Worm (Caenorhabditis elegans) whole organism, L2 larva: ENCODE data around the gene pgp-3.

Experiments
- F13H6.1 ChIP-seq: sonication (generic microtip); optimal IDR thresholded peaks from 2 replicates; lab custom pipeline; 2016; ENCODE audit warnings: missing genetic modification characterization, missing compliant biosample characterization
- ZK546.5 ChIP-seq: sonication (generic microtip); optimal IDR thresholded peaks from 2 replicates; lab custom pipeline; 2017; ENCODE audit warnings: missing biosample characterization, missing genetic modification characterization
- alr-1 ChIP-seq: fragments of 150-350 bp; optimal IDR thresholded peaks from 2 replicates; lab custom pipeline; 2014; ENCODE audit warnings: missing biosample characterization, missing genetic modification characterization
- aly-2 ChIP-seq: fragments of 150-350 bp; optimal IDR thresholded peaks from 2 replicates; lab custom pipeline; 2014; ENCODE audit warnings: missing biosample characterization, missing genetic modification characterization
- ama-1 ChIP-seq: fragments of 150-350 bp; optimal IDR thresholded peaks from 2 replicates; lab custom pipeline; 2018; ENCODE audit warnings: inconsistent platforms
- ceh-16 ChIP-seq: fragments of 150-350 bp; optimal IDR thresholded peaks from 2 replicates; lab custom pipeline; 2014; ENCODE audit warnings: missing biosample characterization, missing genetic modification characterization
- ceh-82 ChIP-seq: fragments of 150-350 bp; optimal IDR thresholded peaks from 2 replicates; lab custom pipeline; 2014; ENCODE audit warnings: missing biosample characterization, missing genetic modification characterization
- crh-2 ChIP-seq: sonication (generic microtip); optimal IDR thresholded peaks from 2 replicates; lab custom pipeline; 2017; ENCODE audit warnings: missing biosample characterization, missing genetic modification characterization
- dmd-4 ChIP-seq: sonication (generic microtip); optimal IDR thresholded peaks from 2 replicates; lab custom pipeline; 2017; ENCODE audit warnings: missing biosample characterization, missing genetic modification characterization
- egl-27 ChIP-seq: sonication (generic microtip); optimal IDR thresholded peaks from 3 replicates; lab custom pipeline; 2017; ENCODE audit warnings: missing biosample characterization, missing genetic modification reagents, missing genetic modification characterization
- elt-1 ChIP-seq: fragments of 150-350 bp; optimal IDR thresholded peaks from 2 replicates; lab custom pipeline; 2014; ENCODE audit warnings: missing biosample characterization, missing genetic modification characterization
- elt-3 ChIP-seq: sonication (generic microtip); optimal IDR thresholded peaks from 2 replicates; lab custom pipeline; 2017; ENCODE audit warnings: missing biosample characterization, missing genetic modification characterization
- fos-1 ChIP-seq: fragments of 150-350 bp; optimal IDR thresholded peaks from 2 replicates; lab custom pipeline; 2014; ENCODE audit warnings: missing biosample characterization, missing genetic modification characterization
- gmeb-1 ChIP-seq: fragments of 150-350 bp; optimal IDR thresholded peaks from 2 replicates; lab custom pipeline; 2014; ENCODE audit warnings: missing biosample characterization, missing genetic modification characterization
- lin-13 ChIP-seq: fragments of 150-350 bp; optimal IDR thresholded peaks from 2 replicates; lab custom pipeline; 2014; ENCODE audit warnings: missing biosample characterization, missing genetic modification reagents, missing genetic modification characterization
- lsy-2 ChIP-seq, 2 experiments: fragments of 150-350 bp in 1 of 2; sonication (generic microtip) in 1 of 2; optimal IDR thresholded peaks; 2 replicates each; lab custom pipeline; 2014 to 2017; ENCODE audit warnings: missing biosample characterization in 2 of 2, missing genetic modification characterization in 2 of 2
- mab-5 ChIP-seq: fragments of 150-350 bp; optimal IDR thresholded peaks from 2 replicates; lab custom pipeline; 2014; ENCODE audit warnings: missing biosample characterization, missing genetic modification characterization
- mbf-1 ChIP-seq: sonication (generic microtip); optimal IDR thresholded peaks from 2 replicates; lab custom pipeline; 2017; ENCODE audit warnings: missing biosample characterization, missing genetic modification characterization
- nhr-10 ChIP-seq: sonication (generic microtip); optimal IDR thresholded peaks from 2 replicates; lab custom pipeline; 2017; ENCODE audit warnings: missing biosample characterization, missing genetic modification characterization
- nhr-12 ChIP-seq: fragments of 150-350 bp; optimal IDR thresholded peaks from 2 replicates; lab custom pipeline; 2014; ENCODE audit warnings: missing biosample characterization, missing genetic modification characterization
- nhr-129 ChIP-seq: fragments of 150-350 bp; optimal IDR thresholded peaks from 2 replicates; lab custom pipeline; 2014; ENCODE audit warnings: missing biosample characterization, missing genetic modification characterization
- nhr-23 ChIP-seq: fragments of 150-350 bp; optimal IDR thresholded peaks from 2 replicates; lab custom pipeline; 2014; ENCODE audit warnings: missing biosample characterization, missing genetic modification reagents, missing genetic modification characterization
- nhr-25 ChIP-seq: fragments of 150-350 bp; sonication (generic microtip); optimal IDR thresholded peaks from 3 replicates; lab custom pipeline; 2014; ENCODE audit warnings: missing biosample characterization, missing genetic modification characterization
- sem-4 ChIP-seq: fragments of 150-350 bp; optimal IDR thresholded peaks from 2 replicates; lab custom pipeline; 2014; ENCODE audit warnings: missing biosample characterization, missing genetic modification reagents, missing genetic modification characterization
- sma-3 ChIP-seq: sonication (generic microtip); optimal IDR thresholded peaks from 2 replicates; lab custom pipeline; 2016; ENCODE audit warnings: missing genetic modification reagents, missing genetic modification characterization, missing compliant biosample characterization
- sma-9 ChIP-seq, 2 experiments: fragments of 150-350 bp in 1 of 2; sonication (generic microtip) in 1 of 2; optimal IDR thresholded peaks; 2 replicates each; lab custom pipeline; 2014 to 2016; ENCODE audit warnings: missing genetic modification characterization in 2 of 2, mild to moderate bottlenecking in 1 of 2, missing biosample characterization in 1 of 2, missing compliant biosample characterization in 1 of 2, missing genetic modification reagents in 1 of 2, moderate library complexity in 1 of 2
- snpc-4 ChIP-seq: fragments of 150-350 bp; optimal IDR thresholded peaks from 2 replicates; lab custom pipeline; 2014; ENCODE audit warnings: missing biosample characterization, missing genetic modification characterization
- unc-39 ChIP-seq: fragments of 150-350 bp; optimal IDR thresholded peaks from 2 replicates; lab custom pipeline; 2014; ENCODE audit warnings: missing biosample characterization, missing genetic modification characterization
- unc-55 ChIP-seq: fragments of 150-350 bp; sonication (generic microtip); optimal IDR thresholded peaks from 3 replicates; lab custom pipeline; 2014; ENCODE audit warnings: missing biosample characterization, missing genetic modification reagents, missing genetic modification characterization
- unc-62 ChIP-seq: fragments of 150-350 bp; optimal IDR thresholded peaks from 2 replicates; lab custom pipeline; 2014; ENCODE audit warnings: missing biosample characterization, missing genetic modification reagents, missing genetic modification characterization
- zag-1 ChIP-seq: fragments of 150-350 bp; optimal IDR thresholded peaks from 2 replicates; lab custom pipeline; 2014; ENCODE audit warnings: missing biosample characterization, missing genetic modification characterization
- ztf-1 ChIP-seq: fragments of 200-800 bp; sonication (Bioruptor generic); conservative IDR thresholded peaks from 2 replicates; pipeline ENCODE4 v1.3.6; 2022; ENCODE audit warnings: missing genetic modification characterization, missing compliant biosample characterization
- ztf-4 ChIP-seq: fragments of 150-350 bp; optimal IDR thresholded peaks from 2 replicates; lab custom pipeline; 2014; ENCODE audit warnings: missing biosample characterization, missing genetic modification characterization

pgp-3 gene

DNA sequence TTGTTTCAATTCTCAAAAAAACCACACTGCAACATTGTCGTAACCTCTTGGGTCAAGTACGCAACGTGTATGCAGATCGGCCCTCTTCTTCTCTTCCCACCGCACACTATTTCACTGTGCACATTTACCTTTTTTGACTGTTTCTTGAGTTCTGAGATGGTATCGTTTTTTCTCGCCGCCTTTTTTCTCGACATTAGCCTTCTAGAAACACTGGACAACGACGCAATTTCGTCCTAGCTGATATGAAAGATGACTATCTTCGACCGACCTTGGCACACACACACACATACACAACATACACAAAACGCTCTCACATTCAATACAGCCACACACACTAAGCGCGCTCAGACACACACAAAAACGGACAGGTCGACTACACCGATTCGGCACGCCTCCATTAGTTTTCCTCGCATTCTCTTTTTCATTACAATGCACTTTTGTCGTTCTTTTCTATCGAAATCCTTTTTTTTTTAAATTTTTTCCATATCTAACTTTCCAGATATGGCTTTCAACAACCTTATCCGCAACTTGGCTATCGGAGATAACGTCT lies 12.5 kb upstream of the pgp-3 start, which contains the start of gene aco-1 (continued):
- TF ChIP-seq ama-1 (lab: Kevin White, UChicago): no peak
- peak; percentile 9 for TF ChIP-seq gmeb-1 (tag; lab: Kevin White, UChicago)
- TF ChIP-seq nhr-129 (tag; lab: Kevin White, UChicago): peak; percentile 75
- TF ChIP-seq ceh-82: no peak
- TF ChIP-seq nhr-10: no peak
- no peak for TF ChIP-seq nhr-23
- peak; percentile 1 for TF ChIP-seq sem-4

DNA sequence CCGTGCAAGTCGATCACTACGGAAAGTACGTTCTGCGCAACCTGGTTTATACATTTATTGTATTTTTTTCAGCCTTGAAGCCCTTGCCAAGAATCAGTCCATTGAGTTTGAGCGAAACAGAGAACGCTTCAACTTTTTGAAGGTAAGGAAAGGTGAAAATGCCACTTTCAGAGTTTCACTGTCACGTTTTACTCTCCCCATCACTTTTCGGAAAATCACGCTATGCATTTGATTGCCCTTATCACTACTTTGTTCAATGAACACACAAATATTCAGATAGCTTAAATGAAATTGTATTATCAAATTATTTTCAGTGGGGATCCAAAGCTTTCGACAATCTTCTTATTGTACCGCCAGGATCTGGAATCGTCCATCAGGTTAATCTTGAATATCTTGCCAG lies 11.5 kb upstream of the pgp-3 start:
- no peak for TF ChIP-seq elt-1 (tag; lab: Kevin White, UChicago)
- peak; percentile 64 for TF ChIP-seq crh-2
- TF ChIP-seq, all 48 proteins: peak for 1

DNA sequence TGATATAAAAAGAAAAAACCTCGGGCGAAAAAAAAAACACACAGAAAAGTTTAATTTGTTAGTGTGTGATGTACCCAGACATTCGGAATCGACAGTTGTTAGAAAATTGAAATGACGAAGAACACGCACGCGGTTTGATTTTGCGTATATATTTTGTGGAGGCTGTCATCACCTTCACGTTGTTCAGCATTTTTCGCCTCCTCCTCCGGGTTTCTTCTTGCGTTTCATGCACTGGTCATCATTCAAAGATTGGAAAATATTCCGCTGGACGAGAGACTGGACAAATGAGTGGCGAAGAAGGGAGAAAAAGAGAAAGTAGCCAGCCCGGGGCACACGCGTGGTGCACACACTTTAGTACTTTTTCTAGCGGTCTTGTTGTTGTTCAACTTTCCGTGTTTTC lies 7.1 kb upstream of the pgp-3 start:
- no peak for TF ChIP-seq nhr-23
- no peak for TF ChIP-seq alr-1 (tag; lab: Kevin White, UChicago)
- TF ChIP-seq egl-27 (tag; lab: Kevin White, UChicago): no peak
- TF ChIP-seq nhr-129 (tag; lab: Kevin White, UChicago): peak; percentile 52
- peak; percentile 8 for TF ChIP-seq F13H6.1
- peak; percentile 27 for TF ChIP-seq fos-1 (tag; lab: Kevin White, UChicago)
- no peak for TF ChIP-seq ceh-16 (tag; lab: Kevin White, UChicago)

DNA sequence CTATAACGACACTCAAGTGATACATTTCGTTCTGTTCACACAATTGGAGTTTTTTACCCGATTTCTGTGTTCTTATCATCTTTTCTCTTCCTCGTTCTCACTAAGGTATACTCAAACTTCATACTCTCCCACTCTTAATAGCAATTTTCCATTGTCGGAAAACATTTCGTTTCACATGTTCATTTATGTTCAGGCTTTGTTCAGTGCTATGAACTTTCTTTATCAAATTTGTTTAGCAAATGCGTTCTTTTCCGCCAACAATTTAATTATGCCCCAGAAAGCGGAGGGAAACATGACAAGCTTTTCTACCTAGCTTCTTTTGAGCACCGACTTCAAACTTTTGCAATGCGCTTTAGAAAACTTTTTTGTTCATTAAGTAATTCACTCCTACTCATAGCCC lies 6.5 kb upstream of the pgp-3 start:
- TF ChIP-seq ztf-4 (tag; lab: Kevin White, UChicago) (no peak), sma-9 (GFP tag; optimal IDR thresholded peaks at IDR 0.05; lab: Kevin White, UChicago) (peak; percentile 9), sma-9 (tag; optimal IDR thresholded peaks at IDR 0.05; lab: Kevin White, UChicago) (no peak)
- TF ChIP-seq, all 48 proteins: peak for 1

DNA sequence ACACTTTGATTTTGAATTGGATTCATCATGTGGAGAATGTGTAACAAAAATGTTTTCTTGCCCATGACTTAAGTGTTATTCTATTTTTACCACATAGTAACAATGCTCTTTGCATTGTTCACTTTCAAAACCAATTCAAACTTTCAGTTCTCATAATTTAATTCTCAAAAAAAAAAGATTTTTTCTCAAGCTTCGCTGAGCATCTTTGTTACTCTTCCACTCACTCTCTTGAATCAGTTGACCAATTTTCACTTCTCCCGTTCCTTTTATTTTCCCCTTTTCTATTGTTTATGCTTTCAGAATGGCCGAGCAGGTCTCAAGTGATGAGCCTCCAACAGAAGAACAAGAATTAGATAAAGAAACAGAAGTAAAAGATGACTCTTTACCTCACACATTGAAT lies 5.8 kb upstream of the pgp-3 start, which contains the start of gene oct-2:
oct-2 (plus strand) TSS at position 301 of the 400 bp plus-strand sequence.
- no peak for TF ChIP-seq lsy-2 (tag; optimal IDR thresholded peaks at IDR 0.05; lab: Kevin White, UChicago)
- no peak for TF ChIP-seq unc-55 (GFP tag; lab: Kevin White, UChicago)
- no peak for TF ChIP-seq egl-27 (tag; lab: Kevin White, UChicago)
- no peak for TF ChIP-seq lin-13 (GFP tag; lab: Kevin White, UChicago)
- TF ChIP-seq ZK546.5 (tag; lab: Kevin White, UChicago): no peak
- TF ChIP-seq nhr-12: no peak
- no peak for TF ChIP-seq snpc-4
- no peak for TF ChIP-seq nhr-23
- no peak for TF ChIP-seq mab-5 (tag; lab: Kevin White, UChicago)
- no peak for TF ChIP-seq nhr-25
- TF ChIP-seq zag-1 (tag; lab: Kevin White, UChicago): no peak
- no peak for TF ChIP-seq dmd-4
- no peak for TF ChIP-seq ztf-1
- no peak for TF ChIP-seq ceh-16 (tag; lab: Kevin White, UChicago)
- TF ChIP-seq nhr-10: no peak
- no peak for TF ChIP-seq unc-62 (GFP tag; lab: Kevin White, UChicago)
- TF ChIP-seq F13H6.1: no peak
- TF ChIP-seq mbf-1 (tag; lab: Kevin White, UChicago): no peak
- TF ChIP-seq ceh-82: no peak

DNA sequence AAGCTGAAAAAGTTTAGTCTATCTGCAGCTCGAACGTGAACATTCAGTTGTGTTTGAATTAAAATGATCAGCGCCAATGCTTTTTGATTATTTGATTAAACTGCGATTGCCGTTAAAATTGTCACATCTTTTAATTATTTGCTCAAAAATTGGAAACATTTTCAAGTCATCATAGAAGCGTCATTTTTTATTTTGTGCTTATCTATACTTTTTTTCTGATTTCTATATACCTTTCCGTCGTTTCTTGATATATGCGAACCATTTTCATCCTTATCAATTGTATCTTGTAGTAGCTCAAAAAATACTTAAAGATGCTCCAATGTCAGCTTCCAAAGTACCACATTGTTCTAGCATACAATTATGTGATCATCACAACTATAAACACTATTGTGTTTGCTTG lies 668 bp upstream of the pgp-3 start:
- no peak for TF ChIP-seq ztf-4 (tag; lab: Kevin White, UChicago)
- TF ChIP-seq fos-1 (tag; lab: Kevin White, UChicago): peak; percentile 50
- TF ChIP-seq nhr-10: no peak
- TF ChIP-seq aly-2: no peak
- TF ChIP-seq egl-27 (tag; lab: Kevin White, UChicago): no peak
- no peak for TF ChIP-seq elt-3 (tag; lab: Kevin White, UChicago)

DNA sequence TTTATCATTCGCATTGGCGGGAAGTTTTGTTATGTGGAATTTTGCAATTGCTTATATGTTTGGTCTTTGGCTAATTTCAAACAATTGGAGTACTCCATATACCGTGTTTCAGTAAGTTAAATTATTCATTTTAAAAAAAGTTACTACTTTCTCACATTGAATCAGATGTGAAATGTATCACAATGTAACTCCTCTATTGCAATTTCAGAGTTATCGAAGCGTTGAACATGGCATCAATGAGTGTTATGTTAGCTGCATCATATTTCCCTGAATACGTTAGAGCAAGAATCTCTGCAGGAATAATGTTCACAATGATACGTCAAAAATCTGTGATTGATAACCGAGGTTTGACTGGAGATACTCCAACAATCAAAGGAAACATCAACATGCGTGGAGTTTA lies 3.9 kb downstream of the pgp-3 start:
- TF ChIP-seq lin-13 (GFP tag; lab: Kevin White, UChicago) (no peak), nhr-10 (no peak), sma-3 (GFP tag; lab: Kevin White, UChicago) (no peak), ztf-1 (no peak), unc-39 (tag; lab: Kevin White, UChicago) (no peak)
